Worm (Caenorhabditis elegans) whole organism, young adult: ENCODE results near the gene math-31.

ENCODE experiments used
- B0019.2 ChIP-seq: fragments of 200-800 bp; sonication (Bioruptor generic); conservative IDR thresholded peaks from 2 replicates; pipeline ENCODE4 v1.3.6; 2022; ENCODE audit warnings: missing genetic modification reagents, missing genetic modification characterization, missing compliant biosample characterization
- B0261.1 ChIP-seq: sonication (generic microtip); optimal IDR thresholded peaks from 2 replicates; lab custom pipeline; 2016; ENCODE audit warnings: mild to moderate bottlenecking, missing genetic modification characterization, moderate library complexity, missing compliant biosample characterization
- C06A6.2 ChIP-seq: fragments of 200-800 bp; sonication (Bioruptor generic); conservative IDR thresholded peaks from 2 replicates; pipeline ENCODE4 v1.3.6; 2022; ENCODE audit warnings: missing genetic modification characterization, missing compliant biosample characterization
- C17E4.6 ChIP-seq: fragments of 200-800 bp; sonication (Bioruptor generic); IDR thresholded peaks from 2 replicates; pipeline ENCODE4 v1.3.6; 2022; ENCODE audit warnings: missing genetic modification reagents, missing genetic modification characterization, missing compliant biosample characterization
- F37B4.10 ChIP-seq: fragments of 200-800 bp; sonication (Bioruptor generic); IDR thresholded peaks from 2 replicates; pipeline ENCODE4 v1.3.6; 2022; ENCODE audit warnings: missing genetic modification characterization, missing compliant biosample characterization
- F39B2.1 ChIP-seq: fragments of 200-800 bp; sonication (Bioruptor generic); IDR thresholded peaks from 2 replicates; pipeline ENCODE4 v1.3.6; 2022; ENCODE audit warnings: missing genetic modification reagents, missing genetic modification characterization, missing compliant biosample characterization
- F52B5.7 ChIP-seq: sonication (generic microtip); optimal IDR thresholded peaks from 2 replicates; lab custom pipeline; 2016; ENCODE audit warnings: mild to moderate bottlenecking, missing genetic modification characterization, missing compliant biosample characterization
- F55B11.4 ChIP-seq: sonication (generic microtip); optimal IDR thresholded peaks from 2 replicates; lab custom pipeline; 2016; ENCODE audit warnings: missing compliant biosample characterization, missing genetic modification characterization, borderline replicate concordance; ENCODE audit not compliant: insufficient read depth
- T07F8.4 ChIP-seq: sonication (generic microtip); optimal IDR thresholded peaks from 2 replicates; lab custom pipeline; 2016; ENCODE audit warnings: mild to moderate bottlenecking, missing genetic modification characterization, moderate library complexity, missing compliant biosample characterization
- Y67H2A.10 ChIP-seq: fragments of 200-800 bp; sonication (Bioruptor generic); conservative IDR thresholded peaks from 2 replicates; pipeline ENCODE4 v1.3.6; 2022; ENCODE audit warnings: missing genetic modification reagents, missing genetic modification characterization, missing compliant biosample characterization
- Y79H2A.3 ChIP-seq: fragments of 200-800 bp; sonication (Bioruptor generic); conservative IDR thresholded peaks from 2 replicates; pipeline ENCODE4 v1.3.6; 2022; ENCODE audit warnings: missing genetic modification reagents, missing genetic modification characterization, missing compliant biosample characterization
- efl-1 ChIP-seq: fragments of 150-350 bp; optimal IDR thresholded peaks from 2 replicates; lab custom pipeline; 2014; ENCODE audit warnings: missing biosample characterization, missing genetic modification reagents, missing genetic modification characterization
- ekl-4 ChIP-seq: fragments of 200-800 bp; sonication (Bioruptor generic); IDR thresholded peaks from 2 replicates; pipeline ENCODE4 v1.3.6; 2022; ENCODE audit warnings: missing genetic modification reagents, missing genetic modification characterization, missing compliant biosample characterization
- gei-17 ChIP-seq: fragments of 200-800 bp; sonication (Bioruptor generic); optimal IDR thresholded peaks from 2 replicates; lab custom pipeline; 2018; ENCODE audit warnings: mild to moderate bottlenecking, missing genetic modification characterization, missing compliant biosample characterization
- him-1 ChIP-seq: sonication (generic microtip); optimal IDR thresholded peaks from 2 replicates; lab custom pipeline; 2016; ENCODE audit warnings: missing genotype, missing genetic modification reagents, missing genetic modification characterization, missing compliant biosample characterization
- lag-1 ChIP-seq: fragments of 200-800 bp; sonication (Bioruptor generic); IDR thresholded peaks from 2 replicates; pipeline ENCODE4 v1.3.6; 2022; ENCODE audit warnings: missing genetic modification reagents, missing genetic modification characterization, missing compliant biosample characterization
- let-526 ChIP-seq: fragments of 200-800 bp; sonication (Bioruptor generic); IDR thresholded peaks from 2 replicates; pipeline ENCODE4 v1.3.6; 2022; ENCODE audit warnings: missing genetic modification reagents, missing genetic modification characterization, missing compliant biosample characterization
- lin-26 ChIP-seq: fragments of 200-800 bp; sonication (Bioruptor generic); IDR thresholded peaks from 2 replicates; pipeline ENCODE4 v1.3.6; 2022; ENCODE audit warnings: missing genetic modification reagents, missing genetic modification characterization, missing compliant biosample characterization
- lin-54 ChIP-seq: fragments of 200-800 bp; sonication (Bioruptor generic); optimal IDR thresholded peaks from 2 replicates; lab custom pipeline; 2018; ENCODE audit warnings: mild to moderate bottlenecking, missing genetic modification characterization, missing compliant biosample characterization
- lsl-1 ChIP-seq: fragments of 200-800 bp; sonication (Bioruptor generic); optimal IDR thresholded peaks from 2 replicates; lab custom pipeline; 2018; ENCODE audit warnings: mild to moderate bottlenecking, missing genetic modification characterization, moderate library complexity, missing compliant biosample characterization
- madf-8 ChIP-seq: fragments of 200-800 bp; sonication (Bioruptor generic); conservative IDR thresholded peaks from 2 replicates; pipeline ENCODE4 v1.3.6; 2022; ENCODE audit warnings: missing genetic modification reagents, missing genetic modification characterization, missing compliant biosample characterization
- mcd-1 ChIP-seq: fragments of 200-800 bp; sonication (Bioruptor generic); IDR thresholded peaks from 2 replicates; pipeline ENCODE4 v1.3.6; 2022; ENCODE audit warnings: missing genetic modification reagents, missing genetic modification characterization, missing compliant biosample characterization
- mes-4 ChIP-seq: sonication (generic microtip); optimal IDR thresholded peaks from 2 replicates; lab custom pipeline; 2016; ENCODE audit warnings: missing genotype, missing genetic modification characterization, missing compliant biosample characterization
- nfya-2 ChIP-seq: fragments of 200-800 bp; sonication (Bioruptor generic); IDR thresholded peaks from 2 replicates; pipeline ENCODE4 v1.3.6; 2022; ENCODE audit warnings: missing genetic modification reagents, missing genetic modification characterization, missing compliant biosample characterization
- nhr-120 ChIP-seq: fragments of 200-800 bp; sonication (Bioruptor generic); IDR thresholded peaks from 2 replicates; pipeline ENCODE4 v1.3.6; 2022; ENCODE audit warnings: missing genetic modification characterization, missing compliant biosample characterization
- nhr-90 ChIP-seq: sonication (generic microtip); optimal IDR thresholded peaks from 2 replicates; lab custom pipeline; 2016; ENCODE audit warnings: missing genotype, mild to moderate bottlenecking, missing genetic modification characterization, missing compliant biosample characterization
- rpc-1 ChIP-seq, 2 experiments: fragments of 150-350 bp in 1 of 2; sonication (generic microtip) in 1 of 2; optimal IDR thresholded peaks; 2 replicates each; lab custom pipeline; 2014 to 2018; ENCODE audit warnings: missing biosample characterization in 1 of 2, missing genetic modification characterization in 1 of 2, missing genetic modification reagents in 1 of 2, missing genotype in 1 of 2
- snpc-1.1 ChIP-seq: sonication (generic microtip); optimal IDR thresholded peaks from 2 replicates; lab custom pipeline; 2017; ENCODE audit warnings: missing genetic modification characterization, mild to moderate bottlenecking, missing compliant biosample characterization, antibody characterized with exemption, moderate library complexity, missing genotype, missing genetic modification reagents; ENCODE audit not compliant: insufficient read depth
- snpc-1.3 ChIP-seq: sonication (generic microtip); optimal IDR thresholded peaks from 2 replicates; lab custom pipeline; 2017; ENCODE audit warnings: missing genetic modification characterization, mild to moderate bottlenecking, missing compliant biosample characterization, antibody characterized with exemption, moderate library complexity, missing genotype, missing genetic modification reagents; ENCODE audit not compliant: insufficient read depth
- somi-1 ChIP-seq: fragments of 200-800 bp; sonication (Bioruptor generic); optimal IDR thresholded peaks from 2 replicates; lab custom pipeline; 2018; ENCODE audit warnings: mild to moderate bottlenecking, missing genetic modification characterization, missing compliant biosample characterization
- tbx-9 ChIP-seq: sonication (generic microtip); optimal IDR thresholded peaks from 2 replicates; lab custom pipeline; 2016; ENCODE audit warnings: borderline replicate concordance, missing genetic modification characterization, inconsistent platforms, missing compliant biosample characterization
- ztf-3 ChIP-seq: fragments of 200-800 bp; sonication (Bioruptor generic); optimal IDR thresholded peaks from 2 replicates; lab custom pipeline; 2018; ENCODE audit warnings: mild to moderate bottlenecking, missing genetic modification characterization, missing compliant biosample characterization

math-31 gene

DNA sequence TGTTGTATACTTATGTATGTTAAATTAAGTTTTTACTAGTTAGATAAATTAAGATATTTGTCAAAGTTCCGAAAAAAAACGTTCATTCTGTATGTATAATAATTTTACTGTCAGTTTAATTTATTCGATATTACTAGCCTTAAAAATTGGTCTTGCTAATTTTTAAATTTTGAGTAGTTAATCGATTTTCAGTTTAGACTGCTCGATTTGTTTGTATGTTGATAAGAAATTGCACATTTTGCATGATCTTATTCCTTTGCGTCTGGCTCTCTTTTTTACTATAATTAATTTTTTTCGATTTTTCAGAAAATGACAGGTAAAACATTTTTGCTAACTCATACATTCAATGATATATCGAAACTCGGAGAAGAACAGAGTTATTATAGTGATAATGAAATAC, 12.7 kb downstream of the math-31 start, which contains the start of gene math-24:
math-24 (plus strand) TSS at position 301 of the 400 bp plus-strand sequence.
- TF ChIP-seq B0019.2 (GFP tag; lab: Robert Waterston, UW) (no peak), F52B5.7 (tag; lab: Kevin White, UChicago) (no peak), mcd-1 (GFP tag; lab: Robert Waterston, UW) (no peak)

DNA sequence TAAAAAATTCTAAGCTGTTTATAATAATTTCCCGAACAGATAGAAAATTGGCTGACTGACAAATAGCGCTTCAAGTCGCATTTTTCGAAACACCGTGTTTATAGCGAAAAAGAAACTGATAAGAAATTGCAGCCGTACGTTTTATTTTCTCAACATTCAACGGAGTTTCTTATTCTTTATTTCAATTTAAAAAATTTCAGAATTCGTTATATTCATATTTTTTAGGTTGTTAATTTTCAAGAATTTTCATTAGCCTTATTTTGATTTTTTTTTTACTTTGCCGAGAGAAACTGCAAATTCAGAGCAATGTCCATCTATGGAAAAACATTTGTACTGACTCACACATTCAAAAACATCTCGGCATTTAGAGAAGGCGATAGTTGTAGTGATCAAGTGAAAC, 14.7 kb downstream of the math-31 start, which contains the start of gene C46F9.6:
C46F9.6 (plus strand) TSS at position 301 of the 400 bp plus-strand sequence.
- TF ChIP-seq F37B4.10 (GFP tag; lab: Robert Waterston, UW) = no peak
- TF ChIP-seq gei-17 (GFP tag; lab: Kevin White, UChicago) = no peak
- TF ChIP-seq snpc-1.3 (tag; lab: Kevin White, UChicago) = no peak
- no peak for TF ChIP-seq C06A6.2 (GFP tag; lab: Robert Waterston, UW)
- TF ChIP-seq B0261.1 (tag; lab: Kevin White, UChicago) = no peak
- no peak for TF ChIP-seq somi-1 (GFP tag; lab: Kevin White, UChicago)
- no peak for TF ChIP-seq mes-4 (tag; lab: Kevin White, UChicago)
- TF ChIP-seq ekl-4 = no peak
- no peak for TF ChIP-seq madf-8 (GFP tag; lab: Robert Waterston, UW)
- no peak for TF ChIP-seq lin-26 (GFP tag; lab: Robert Waterston, UW)
- TF ChIP-seq nhr-120 = no peak
- no peak for TF ChIP-seq F39B2.1 (GFP tag; lab: Robert Waterston, UW)
- no peak for TF ChIP-seq C17E4.6
- no peak for TF ChIP-seq lsl-1 (GFP tag; lab: Kevin White, UChicago)
- TF ChIP-seq lin-54 (GFP tag; lab: Kevin White, UChicago) = no peak

DNA sequence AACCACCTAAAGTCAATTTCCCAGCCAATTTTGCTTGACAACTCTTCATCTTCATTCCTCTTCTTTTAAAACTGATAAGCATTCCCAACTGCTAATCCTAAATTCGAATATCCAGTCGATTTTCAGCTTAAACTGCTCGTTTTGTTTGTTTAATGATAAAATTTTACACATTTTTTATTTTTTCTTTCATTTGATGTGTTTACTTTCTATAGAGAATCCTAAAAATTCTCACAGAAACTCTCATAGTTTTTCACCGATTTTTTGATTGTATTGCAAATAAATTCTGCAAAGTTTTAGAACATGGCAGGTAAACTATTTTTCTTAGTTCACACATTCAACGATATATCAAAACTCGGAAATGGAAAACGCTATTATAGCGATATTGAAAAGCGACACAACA, 16.9 kb downstream of the math-31 start, which contains the start of gene math-25:
math-25 (plus strand) TSS at position 301 of the 400 bp plus-strand sequence.
- TF ChIP-seq snpc-1.1 (tag; lab: Kevin White, UChicago) (no peak), F55B11.4 (no peak), lin-26 (GFP tag; lab: Robert Waterston, UW) (no peak), efl-1 (GFP tag; lab: Kevin White, UChicago) (no peak), tbx-9 (tag; lab: Kevin White, UChicago) (no peak), Y67H2A.10 (GFP tag; lab: Robert Waterston, UW) (no peak), nhr-120 (no peak), nfya-2 (no peak), nhr-90 (tag; lab: Kevin White, UChicago) (no peak), him-1 (no peak), let-526 (GFP tag; lab: Robert Waterston, UW) (no peak), Y79H2A.3 (GFP tag; lab: Robert Waterston, UW) (no peak), rpc-1 (optimal IDR thresholded peaks at IDR 0.05; lab: Kevin White, UChicago) (no peak), rpc-1 (tag; optimal IDR thresholded peaks at IDR 0.05; lab: Kevin White, UChicago) (no peak), lag-1 (GFP tag; lab: Robert Waterston, UW) (no peak), mcd-1 (GFP tag; lab: Robert Waterston, UW) (no peak)

DNA sequence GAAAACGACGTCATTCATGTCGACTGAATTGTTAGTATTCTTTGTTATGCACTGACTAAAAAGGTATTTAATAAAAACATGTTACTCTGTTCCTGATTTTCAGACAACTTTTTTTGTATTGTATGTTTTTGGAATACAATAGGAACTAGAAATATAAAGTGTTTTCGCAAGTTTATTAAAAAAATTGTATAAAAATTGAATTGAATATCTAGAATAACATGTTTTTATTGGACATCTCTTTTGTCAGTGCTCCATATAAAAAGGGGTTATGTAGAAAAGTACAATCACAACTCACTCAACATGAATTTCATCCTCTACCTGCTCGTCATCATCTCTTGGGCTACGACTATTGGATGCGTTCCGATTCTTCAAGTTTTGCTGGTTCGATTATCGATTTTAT, 17.4 kb downstream of the math-31 start, which contains the start of gene C46F9.5:
C46F9.5 (plus strand) TSS at position 301 of the 400 bp plus-strand sequence.
- TF ChIP-seq T07F8.4 (tag; lab: Kevin White, UChicago) = no peak
- TF ChIP-seq snpc-1.3 (tag; lab: Kevin White, UChicago) = no peak
- TF ChIP-seq gei-17 (GFP tag; lab: Kevin White, UChicago) = no peak
- no peak for TF ChIP-seq ztf-3
